Worm (Caenorhabditis elegans): ENCODE measurements around the gene K07F5.8.

Gene K07F5.8

ce11 chrIV:9848075-9848474 lies 1.4 kb downstream of the K07F5.8 start, which contains the start of gene K07F5.7:
K07F5.7 (minus strand) TSS chrIV:9848175.
- TF ChIP-seq crh-2 (tag; optimal IDR thresholded peaks at IDR 0.05) (no peak), mbf-1 (tag; optimal IDR thresholded peaks at IDR 0.05) (no peak), R02D3.7 (tag; optimal IDR thresholded peaks at IDR 0.05) (no peak), unc-39 (tag; optimal IDR thresholded peaks at IDR 0.05) (no peak), gmeb-1 (tag; optimal IDR thresholded peaks at IDR 0.05) (no peak), snpc-4 (tag; optimal IDR thresholded peaks at IDR 0.05) (no peak), unc-62 (GFP tag; optimal IDR thresholded peaks at IDR 0.05) (no peak)

- TF ChIP-seq nhr-21 (tag; optimal IDR thresholded peaks at IDR 0.05) = no peak
- TF ChIP-seq sma-3 (GFP tag; optimal IDR thresholded peaks at IDR 0.05) = no peak
- no peak for TF ChIP-seq sem-4 (tag; optimal IDR thresholded peaks at IDR 0.05)
- TF ChIP-seq mab-5 (tag; optimal IDR thresholded peaks at IDR 0.05) = no peak
- no peak for TF ChIP-seq ztf-4 (tag; optimal IDR thresholded peaks at IDR 0.05)
Observed at ce11 chrIV:9846574-9846973, 3.0 kb downstream of the K07F5.8 start, which contains the start of gene K07F5.6. K07F5.6 (minus strand) TSS chrIV:9846674.

- TF ChIP-seq ZK546.5 (tag; optimal IDR thresholded peaks at IDR 0.05) = no peak
- no peak for TF ChIP-seq egl-27 (tag; optimal IDR thresholded peaks at IDR 0.05)
- TF ChIP-seq ceh-16 (tag; optimal IDR thresholded peaks at IDR 0.05) = no peak
- TF ChIP-seq fos-1 (tag; optimal IDR thresholded peaks at IDR 0.05) = no peak
- TF ChIP-seq mbf-1 (tag; optimal IDR thresholded peaks at IDR 0.05) = no peak
- TF ChIP-seq nhr-129 (tag; optimal IDR thresholded peaks at IDR 0.05) = no peak
- TF ChIP-seq C34F6.9 (tag; optimal IDR thresholded peaks at IDR 0.05) = no peak
- TF ChIP-seq R02D3.7 (tag; optimal IDR thresholded peaks at IDR 0.05) = no peak
- no peak for TF ChIP-seq lin-13 (GFP tag; optimal IDR thresholded peaks at IDR 0.05)
- no peak for TF ChIP-seq lin-39 (tag; optimal IDR thresholded peaks at IDR 0.05)
- TF ChIP-seq nhr-21 (tag; optimal IDR thresholded peaks at IDR 0.05) = no peak
- TF ChIP-seq Y55F3AM.14 (GFP tag; optimal IDR thresholded peaks at IDR 0.05) = no peak
Observed at ce11 chrIV:9843760-9844159, 5.8 kb downstream of the K07F5.8 start, which contains the start of gene nspd-2. nspd-2 (plus strand) TSS chrIV:9844060.

- no peak for TF ChIP-seq ztf-11 (tag; optimal IDR thresholded peaks at IDR 0.05)
- no peak for TF ChIP-seq ceh-16 (tag; optimal IDR thresholded peaks at IDR 0.05)
- no peak for TF ChIP-seq nhr-12 (tag; optimal IDR thresholded peaks at IDR 0.05)
- TF ChIP-seq blmp-1 (tag; optimal IDR thresholded peaks at IDR 0.05; ENCODE audit: insufficient read depth) = no peak
- TF ChIP-seq ztf-1 (GFP tag; conservative IDR thresholded peaks at IDR 0.05) = no peak
- TF ChIP-seq F13H6.1 (tag; optimal IDR thresholded peaks at IDR 0.05) = no peak
- TF ChIP-seq nhr-77 (tag; optimal IDR thresholded peaks at IDR 0.05) = no peak
- no peak for TF ChIP-seq aly-2 (tag; optimal IDR thresholded peaks at IDR 0.05)
- TF ChIP-seq nhr-237 (tag; optimal IDR thresholded peaks at IDR 0.05) = no peak
- no peak for TF ChIP-seq elt-1 (tag; optimal IDR thresholded peaks at IDR 0.05)
- TF ChIP-seq mab-5 (tag; optimal IDR thresholded peaks at IDR 0.05) = no peak
Observed at ce11 chrIV:9842071-9842470, 7.5 kb downstream of the K07F5.8 start, which contains the start of gene K07F5.17. K07F5.17 (plus strand) TSS chrIV:9842371.

- TF ChIP-seq nhr-77 (tag; optimal IDR thresholded peaks at IDR 0.05) = no peak
- no peak for TF ChIP-seq nhr-11 (tag; optimal IDR thresholded peaks at IDR 0.05)
- TF ChIP-seq alr-1 (tag; optimal IDR thresholded peaks at IDR 0.05) = no peak
- no peak for TF ChIP-seq mbf-1 (tag; optimal IDR thresholded peaks at IDR 0.05)
- no peak for TF ChIP-seq sma-9 (GFP tag; optimal IDR thresholded peaks at IDR 0.05)
- no peak for TF ChIP-seq sma-9 (tag; optimal IDR thresholded peaks at IDR 0.05)
- TF ChIP-seq R02D3.7 (tag; optimal IDR thresholded peaks at IDR 0.05) = no peak
- TF ChIP-seq F13H6.1 (tag; optimal IDR thresholded peaks at IDR 0.05) = no peak
- TF ChIP-seq peb-1 (tag; optimal IDR thresholded peaks at IDR 0.05) = no peak
- no peak for TF ChIP-seq elt-3 (tag; optimal IDR thresholded peaks at IDR 0.05)
- no peak for TF ChIP-seq skn-1 (tag; optimal IDR thresholded peaks at IDR 0.05)
- no peak for TF ChIP-seq nhr-237 (tag; optimal IDR thresholded peaks at IDR 0.05)
- TF ChIP-seq nhr-25 (tag; optimal IDR thresholded peaks at IDR 0.05) = no peak
- no peak for TF ChIP-seq ceh-82 (tag; optimal IDR thresholded peaks at IDR 0.05)
- TF ChIP-seq nhr-12 (tag; optimal IDR thresholded peaks at IDR 0.05) = no peak
- no peak for TF ChIP-seq fos-1 (tag; optimal IDR thresholded peaks at IDR 0.05)
- no peak for TF ChIP-seq unc-62 (GFP tag; optimal IDR thresholded peaks at IDR 0.05)
- no peak for TF ChIP-seq ceh-16 (tag; optimal IDR thresholded peaks at IDR 0.05)
Observed at ce11 chrIV:9840984-9841590, 8.4 kb downstream of the K07F5.8 start, which contains the start of the genes kin-24 and msp-56. kin-24 (minus strand) TSS chrIV:9841084. msp-56 (plus strand) TSS chrIV:9841540.
